Worm (Caenorhabditis elegans): Measurements from ENCODE around the gene ubc-24.

DNA sequence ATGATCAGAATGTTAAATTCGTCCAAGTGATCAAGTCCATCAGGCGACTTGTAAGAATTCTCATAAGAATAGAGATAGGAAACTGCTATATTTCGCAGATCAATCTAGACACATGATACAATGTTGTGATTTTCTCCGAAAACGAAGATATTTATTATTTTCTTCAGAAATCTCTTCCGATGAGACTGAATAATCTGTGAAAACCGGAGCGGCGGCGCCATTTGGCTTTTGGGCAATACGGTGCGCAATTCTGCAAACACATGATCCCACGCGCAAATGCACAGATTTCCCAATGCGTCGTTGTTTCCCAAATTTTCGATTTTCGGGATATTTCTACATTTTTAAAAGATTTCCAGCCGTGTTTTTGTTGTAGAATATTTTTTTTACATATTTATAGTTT lies 36.8 kb downstream of the ubc-24 start:
- TF ChIP-seq nhr-25 (tag; optimal IDR thresholded peaks at IDR 0.05; ENCODE audit: borderline replicate concordance, insufficient read depth) (no peak), F49E8.2 (tag; optimal IDR thresholded peaks at IDR 0.05; ENCODE audit: borderline replicate concordance) (no peak), unc-62 (GFP tag; optimal IDR thresholded peaks at IDR 0.05 in 1 of 2) (no peak), unc-62 (tag; optimal IDR thresholded peaks at IDR 0.05) (no peak), zip-11 (GFP tag; IDR thresholded peaks at IDR 0.05) (no peak), hmg-1.1 (GFP tag; IDR thresholded peaks at IDR 0.05) (peak; percentile 48), saeg-2 (GFP tag; IDR thresholded peaks at IDR 0.05) (no peak)

Measured in whole organism, L4 larva.